ENCODE assay signal across 4 worm cellular contexts in the genomic region with DNA sequence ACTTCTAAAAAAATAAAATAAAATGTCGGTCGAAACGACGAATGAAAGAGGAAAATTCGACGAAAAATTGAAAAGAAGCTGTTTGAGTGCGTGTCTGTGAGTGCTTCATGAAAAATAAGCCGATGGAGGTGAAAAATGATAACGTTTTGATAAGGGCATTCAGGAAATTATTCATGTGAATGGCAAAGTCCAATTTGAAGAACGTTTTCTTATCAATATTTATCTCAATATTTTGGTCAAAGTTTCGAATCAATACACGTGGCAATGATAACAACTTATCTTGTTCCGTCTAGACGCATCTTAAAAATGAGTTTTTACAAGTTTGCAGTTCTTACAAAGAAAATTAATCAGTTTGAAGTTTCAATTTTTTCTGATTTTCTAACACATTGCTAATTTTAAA.
A peak's percentile ranks its signal among the peaks of the same experiment; 100 is the strongest.
TF ChIP-seq lines count a peak whose summit lies in the region.

No protein-coding gene starts in this region.

TF ChIP-seq in whole organism, L1 larva, 84 proteins besides CTCF, POLR2A, EP300 and RAD21 (continued from another document):
- TF ChIP-seq ceh-90 (tag; optimal IDR thresholded peaks at IDR 0.05; lab: Kevin White, UChicago), result no peak
- no peak for TF ChIP-seq efl-1 (optimal IDR thresholded peaks at IDR 0.05; lab: Kevin White, UChicago)
- TF ChIP-seq efl-1 (GFP tag; optimal IDR thresholded peaks at IDR 0.05 in 1 of 2; lab: Kevin White, UChicago), result peak in 1 of 2 experiments; percentile 38
- TF ChIP-seq nhr-20 (tag; optimal IDR thresholded peaks at IDR 0.05; lab: Kevin White, UChicago), result peak; percentile 10
- no peak for TF ChIP-seq ztf-11 (tag; optimal IDR thresholded peaks at IDR 0.05; lab: Kevin White, UChicago)
- peak; percentile 98 for TF ChIP-seq elt-2 (tag; optimal IDR thresholded peaks at IDR 0.05; lab: Kevin White, UChicago)
- TF ChIP-seq efl-3 (GFP tag; optimal IDR thresholded peaks at IDR 0.05; lab: Kevin White, UChicago), result no peak
- TF ChIP-seq pax-3 (tag; optimal IDR thresholded peaks at IDR 0.05; lab: Kevin White, UChicago), result no peak
- no peak for TF ChIP-seq sup-37 (GFP tag; optimal IDR thresholded peaks at IDR 0.05; lab: Kevin White, UChicago)
- no peak for TF ChIP-seq mep-1 (tag; optimal IDR thresholded peaks at IDR 0.05; lab: Kevin White, UChicago)
- no peak for TF ChIP-seq mdl-1 (tag; optimal IDR thresholded peaks at IDR 0.05; lab: Kevin White, UChicago)
- TF ChIP-seq fkh-4 (tag; optimal IDR thresholded peaks at IDR 0.05; lab: Kevin White, UChicago; ENCODE audit: borderline replicate concordance), result no peak
- no peak for TF ChIP-seq lin-39 (tag; optimal IDR thresholded peaks at IDR 0.05; lab: Kevin White, UChicago)
- TF ChIP-seq C04F5.9 (tag; optimal IDR thresholded peaks at IDR 0.05; lab: Kevin White, UChicago), result no peak
- peak; percentile 31 for TF ChIP-seq nhr-71 (tag; optimal IDR thresholded peaks at IDR 0.05; lab: Kevin White, UChicago)
- no peak for TF ChIP-seq lin-14 (GFP tag; optimal IDR thresholded peaks at IDR 0.05; lab: Kevin White, UChicago)
- no peak for TF ChIP-seq ama-1 (optimal IDR thresholded peaks at IDR 0.05; lab: Kevin White, UChicago)
- TF ChIP-seq hlh-17 (GFP tag; optimal IDR thresholded peaks at IDR 0.05; lab: Kevin White, UChicago; ENCODE audit: borderline replicate concordance), result no peak
- TF ChIP-seq vab-15 (tag; optimal IDR thresholded peaks at IDR 0.05; lab: Kevin White, UChicago), result no peak
- TF ChIP-seq mab-9 (GFP tag; IDR thresholded peaks at IDR 0.05; lab: Robert Waterston, UW), result no peak

TF ChIP-seq in whole organism, L2 larva, 48 proteins besides CTCF, POLR2A, EP300 and RAD21 (continued from another document):
- TF ChIP-seq sma-9 (GFP tag; optimal IDR thresholded peaks at IDR 0.05; lab: Kevin White, UChicago) (peak; percentile 77), sma-9 (tag; optimal IDR thresholded peaks at IDR 0.05; lab: Kevin White, UChicago) (no peak), mdl-1 (tag; optimal IDR thresholded peaks at IDR 0.05; lab: Kevin White, UChicago) (no peak), mab-5 (tag; optimal IDR thresholded peaks at IDR 0.05; lab: Kevin White, UChicago) (no peak), blmp-1 (tag; optimal IDR thresholded peaks at IDR 0.05; lab: Kevin White, UChicago; ENCODE audit: insufficient read depth) (no peak), nhr-21 (tag; optimal IDR thresholded peaks at IDR 0.05; lab: Kevin White, UChicago) (no peak), mbf-1 (tag; optimal IDR thresholded peaks at IDR 0.05; lab: Kevin White, UChicago) (no peak), snpc-4 (tag; optimal IDR thresholded peaks at IDR 0.05; lab: Kevin White, UChicago) (no peak), gmeb-1 (tag; optimal IDR thresholded peaks at IDR 0.05; lab: Kevin White, UChicago) (no peak), elt-1 (tag; optimal IDR thresholded peaks at IDR 0.05; lab: Kevin White, UChicago) (no peak), egl-27 (tag; optimal IDR thresholded peaks at IDR 0.05; lab: Kevin White, UChicago) (peak; percentile 42), ztf-4 (tag; optimal IDR thresholded peaks at IDR 0.05; lab: Kevin White, UChicago) (no peak), dmd-4 (tag; optimal IDR thresholded peaks at IDR 0.05; lab: Kevin White, UChicago) (no peak)

TF ChIP-seq in whole organism, L4 larva, 104 proteins besides CTCF, POLR2A, EP300 and RAD21 (continued from another document and continues in another):
- TF ChIP-seq php-3 (GFP tag; IDR thresholded peaks at IDR 0.05; lab: Robert Waterston, UW), result peak; percentile 65; the same call in 1 of the 2 replicates
- no peak for TF ChIP-seq ama-1 (optimal IDR thresholded peaks at IDR 0.05; lab: Kevin White, UChicago)
- no peak for TF ChIP-seq ceh-20 (GFP tag; IDR thresholded peaks at IDR 0.05; lab: Robert Waterston, UW)
- no peak for TF ChIP-seq nhr-41 (GFP tag; IDR thresholded peaks at IDR 0.05; lab: Robert Waterston, UW)
- no peak for TF ChIP-seq T26A8.4 (GFP tag; IDR thresholded peaks at IDR 0.05; lab: Robert Waterston, UW)
- no peak for TF ChIP-seq snpc-1.2 (GFP tag; IDR thresholded peaks at IDR 0.05; lab: Robert Waterston, UW)
- TF ChIP-seq lin-15B (tag; optimal IDR thresholded peaks at IDR 0.05; lab: Kevin White, UChicago), result no peak
- TF ChIP-seq Y105C5A.15 (GFP tag; IDR thresholded peaks at IDR 0.05; lab: Robert Waterston, UW), result no peak
- no peak for TF ChIP-seq snpc-4 (tag; optimal IDR thresholded peaks at IDR 0.05; lab: Kevin White, UChicago)
- TF ChIP-seq ceh-32 (tag; optimal IDR thresholded peaks at IDR 0.05; lab: Kevin White, UChicago; ENCODE audit: poor library complexity), result no peak
- TF ChIP-seq fkh-10 (GFP tag; optimal IDR thresholded peaks at IDR 0.05; lab: Kevin White, UChicago), result no peak
- no peak for TF ChIP-seq egl-43 (GFP tag; IDR thresholded peaks at IDR 0.05; lab: Robert Waterston, UW)
- TF ChIP-seq dmd-8 (GFP tag; IDR thresholded peaks at IDR 0.05; lab: Robert Waterston, UW), result no peak
- TF ChIP-seq lir-3 (tag; optimal IDR thresholded peaks at IDR 0.05; lab: Kevin White, UChicago), result no peak
- no peak for TF ChIP-seq ceh-62 (tag; optimal IDR thresholded peaks at IDR 0.05; lab: Kevin White, UChicago)
- no peak for TF ChIP-seq tag-97 (GFP tag; IDR thresholded peaks at IDR 0.05; lab: Robert Waterston, UW)
- no peak for TF ChIP-seq nhr-237 (tag; optimal IDR thresholded peaks at IDR 0.05; lab: Kevin White, UChicago)
- no peak for TF ChIP-seq set-16 (GFP tag; IDR thresholded peaks at IDR 0.05; lab: Robert Waterston, UW)
- no peak for TF ChIP-seq ctbp-1 (GFP tag; IDR thresholded peaks at IDR 0.05; lab: Robert Waterston, UW)
- TF ChIP-seq Y5F2A.4 (GFP tag; optimal IDR thresholded peaks at IDR 0.05; lab: Kevin White, UChicago), result no peak
- TF ChIP-seq zfp-2 (tag; optimal IDR thresholded peaks at IDR 0.05; lab: Kevin White, UChicago), result no peak
- TF ChIP-seq nhr-77 (tag; optimal IDR thresholded peaks at IDR 0.05; lab: Kevin White, UChicago), result peak; percentile 41
- TF ChIP-seq tra-1 (GFP tag; IDR thresholded peaks at IDR 0.05; lab: Robert Waterston, UW), result peak; percentile 63; the same call in 1 of the 2 replicates
- TF ChIP-seq lin-38 (GFP tag; IDR thresholded peaks at IDR 0.05; lab: Robert Waterston, UW), result peak; percentile 19; the same call in 1 of the 2 replicates
- no peak for TF ChIP-seq rbr-2 (tag; optimal IDR thresholded peaks at IDR 0.05; lab: Kevin White, UChicago)
- no peak for TF ChIP-seq daf-8 (GFP tag; IDR thresholded peaks at IDR 0.05; lab: Robert Waterston, UW)
- TF ChIP-seq nhr-28 (tag; optimal IDR thresholded peaks at IDR 0.05; lab: Kevin White, UChicago), result peak; percentile 57
- TF ChIP-seq zfp-3 (GFP tag; conservative IDR thresholded peaks at IDR 0.05; lab: Robert Waterston, UW), result no peak
- TF ChIP-seq saeg-2 (GFP tag; IDR thresholded peaks at IDR 0.05; lab: Robert Waterston, UW), result 0 out of 2 replicates have a peak, but pooled peaks have one; percentile 19
- no peak for TF ChIP-seq zip-11 (GFP tag; IDR thresholded peaks at IDR 0.05; lab: Robert Waterston, UW)
- TF ChIP-seq mxl-2 (GFP tag; conservative IDR thresholded peaks at IDR 0.05; lab: Robert Waterston, UW), result 0 out of 2 replicates have a peak, but pooled peaks have one; percentile 22
- no peak for TF ChIP-seq nhr-6 (tag; optimal IDR thresholded peaks at IDR 0.05; lab: Kevin White, UChicago)
- peak; percentile 31 for TF ChIP-seq nhr-102 (tag; optimal IDR thresholded peaks at IDR 0.05; lab: Kevin White, UChicago)
- no peak for TF ChIP-seq nhr-10 (tag; optimal IDR thresholded peaks at IDR 0.05; lab: Kevin White, UChicago)
- no peak for TF ChIP-seq F44E2.7 (GFP tag; IDR thresholded peaks at IDR 0.05; lab: Robert Waterston, UW)
- no peak for TF ChIP-seq F26F4.8 (GFP tag; conservative IDR thresholded peaks at IDR 0.05; lab: Robert Waterston, UW)
- 0 out of 2 replicates have a peak, but pooled peaks have one; percentile 11 for TF ChIP-seq lin-1 (GFP tag; IDR thresholded peaks at IDR 0.05; lab: Robert Waterston, UW)
- no peak for TF ChIP-seq daf-19 (GFP tag; conservative IDR thresholded peaks at IDR 0.05; lab: Robert Waterston, UW)
- TF ChIP-seq T20F7.1 (GFP tag; optimal IDR thresholded peaks at IDR 0.05; lab: Kevin White, UChicago), result peak; percentile 21
- no peak for TF ChIP-seq ZK337.2 (GFP tag; IDR thresholded peaks at IDR 0.05; lab: Robert Waterston, UW)
- TF ChIP-seq madf-9 (GFP tag; conservative IDR thresholded peaks at IDR 0.05; lab: Robert Waterston, UW), result no peak
- no peak for TF ChIP-seq F49E8.2 (tag; optimal IDR thresholded peaks at IDR 0.05; lab: Kevin White, UChicago; ENCODE audit: borderline replicate concordance)
- TF ChIP-seq dmd-6 (GFP tag; IDR thresholded peaks at IDR 0.05; lab: Robert Waterston, UW), result peak; percentile 90
- TF ChIP-seq nhr-111 (GFP tag; optimal IDR thresholded peaks at IDR 0.05; lab: Kevin White, UChicago), result no peak
- no peak for TF ChIP-seq sdz-12 (GFP tag; optimal IDR thresholded peaks at IDR 0.05; lab: Kevin White, UChicago)
- no peak for TF ChIP-seq unc-39 (tag; optimal IDR thresholded peaks at IDR 0.05; lab: Kevin White, UChicago)
- TF ChIP-seq mdt-29 (GFP tag; IDR thresholded peaks at IDR 0.05; lab: Robert Waterston, UW), result no peak
- TF ChIP-seq spr-1 (tag; optimal IDR thresholded peaks at IDR 0.05; lab: Kevin White, UChicago), result no peak
- TF ChIP-seq unc-130 (GFP tag; optimal IDR thresholded peaks at IDR 0.05; lab: Kevin White, UChicago), result no peak
- TF ChIP-seq hif-1 (tag; optimal IDR thresholded peaks at IDR 0.05; lab: Kevin White, UChicago), result no peak
- no peak for TF ChIP-seq mxl-3 (GFP tag; optimal IDR thresholded peaks at IDR 0.05; lab: Kevin White, UChicago)

TF ChIP-seq in whole organism, young adult, 124 proteins besides CTCF, POLR2A, EP300 and RAD21 (continued from another document):
- TF ChIP-seq rec-8 (tag; optimal IDR thresholded peaks at IDR 0.05; lab: Kevin White, UChicago), result no peak
- no peak for TF ChIP-seq hlh-26 (GFP tag; conservative IDR thresholded peaks at IDR 0.05; lab: Robert Waterston, UW)
- no peak for TF ChIP-seq ama-1 (optimal IDR thresholded peaks at IDR 0.05; lab: Kevin White, UChicago)
- no peak for TF ChIP-seq ama-1 (GFP tag; optimal IDR thresholded peaks at IDR 0.05; lab: Kevin White, UChicago)
- TF ChIP-seq atf-7 (tag; optimal IDR thresholded peaks at IDR 0.05; lab: Kevin White, UChicago), result peak; percentile 4
- TF ChIP-seq let-607 (tag; optimal IDR thresholded peaks at IDR 0.05; lab: Kevin White, UChicago), result peak in 1 of 2 experiments; percentile 53
